Worm (Caenorhabditis elegans) whole organism, L4 larva: ENCODE measurements around the gene C33B4.5.

Experiments used
- F10B5.3 ChIP-seq: sonication (generic microtip); optimal IDR thresholded peaks from 2 replicates; lab custom pipeline; 2016; ENCODE audit warnings: mild to moderate bottlenecking, missing genetic modification characterization, missing compliant biosample characterization
- Y105C5A.15 ChIP-seq: fragments of 200-800 bp; sonication (Bioruptor generic); IDR thresholded peaks from 2 replicates; pipeline ENCODE4 v1.3.6; 2022; ENCODE audit warnings: missing genetic modification characterization, missing compliant biosample characterization
- aha-1 ChIP-seq: fragments of 150-350 bp; peaks from one replicate; lab custom pipeline; 2014; ENCODE audit warnings: missing biosample characterization, missing genetic modification characterization
- aly-2 ChIP-seq: sonication (generic microtip); optimal IDR thresholded peaks from 2 replicates; lab custom pipeline; 2018; ENCODE audit warnings: missing biosample characterization, missing genetic modification characterization
- ama-1 ChIP-seq: fragments of 150-350 bp; optimal IDR thresholded peaks from 2 replicates; lab custom pipeline; 2014; ENCODE audit warnings: inconsistent platforms, mixed read lengths
- attf-4 ChIP-seq: sonication (generic microtip); optimal IDR thresholded peaks from 3 replicates; lab custom pipeline; 2017; ENCODE audit warnings: missing biosample characterization, missing genetic modification characterization
- ceh-28 ChIP-seq: fragments of 150-350 bp; optimal IDR thresholded peaks from 2 replicates; lab custom pipeline; 2014; ENCODE audit warnings: missing biosample characterization, missing genetic modification reagents, missing genetic modification characterization
- ces-1 ChIP-seq: fragments of 150-350 bp; sonication (generic microtip); optimal IDR thresholded peaks from 4 replicates; lab custom pipeline; 2014; ENCODE audit warnings: missing biosample characterization, missing genetic modification reagents, missing genetic modification characterization
- egl-43 ChIP-seq: fragments of 200-800 bp; sonication (Bioruptor generic); IDR thresholded peaks from 2 replicates; pipeline ENCODE4 v1.3.6; 2022; ENCODE audit warnings: missing genetic modification reagents, missing genetic modification characterization, missing compliant biosample characterization
- lim-7 ChIP-seq: fragments of 200-800 bp; sonication (Bioruptor generic); IDR thresholded peaks from 2 replicates; pipeline ENCODE4 v1.3.6; 2022; ENCODE audit warnings: missing genetic modification characterization, missing compliant biosample characterization
- lin-1 ChIP-seq: fragments of 200-800 bp; sonication (Bioruptor generic); IDR thresholded peaks from 2 replicates; pipeline ENCODE4 v1.3.6; 2022; ENCODE audit warnings: missing genetic modification reagents, missing genetic modification characterization, missing compliant biosample characterization
- lin-15B ChIP-seq: fragments of 150-350 bp; sonication (generic microtip); optimal IDR thresholded peaks from 3 replicates; lab custom pipeline; 2014; ENCODE audit warnings: missing biosample characterization, missing genetic modification characterization
- lin-38 ChIP-seq: fragments of 200-800 bp; sonication (Bioruptor generic); IDR thresholded peaks from 2 replicates; pipeline ENCODE4 v1.3.6; 2022; ENCODE audit warnings: missing genetic modification reagents, missing genetic modification characterization, missing compliant biosample characterization
- lin-39 ChIP-seq: fragments of 150-350 bp; optimal IDR thresholded peaks from 2 replicates; lab custom pipeline; 2014; ENCODE audit warnings: missing biosample characterization, missing genetic modification reagents, missing genetic modification characterization
- mdl-1 ChIP-seq, 2 experiments: fragments of 150-350 bp in 1 of 2; sonication (generic microtip) in 1 of 2; optimal IDR thresholded peaks; 2 replicates each; lab custom pipeline; 2014 to 2017; ENCODE audit warnings: missing biosample characterization in 2 of 2, missing genetic modification characterization in 2 of 2
- mep-1 ChIP-seq: fragments of 150-350 bp; sonication (generic microtip); optimal IDR thresholded peaks from 3 replicates; lab custom pipeline; 2014; ENCODE audit warnings: missing biosample characterization, missing genetic modification characterization
- nhr-10 ChIP-seq: fragments of 150-350 bp; optimal IDR thresholded peaks from 2 replicates; lab custom pipeline; 2014; ENCODE audit warnings: missing biosample characterization, missing genetic modification characterization
- nhr-28 ChIP-seq: fragments of 150-350 bp; optimal IDR thresholded peaks from 2 replicates; lab custom pipeline; 2014; ENCODE audit warnings: missing biosample characterization, missing genetic modification characterization
- nhr-41 ChIP-seq: fragments of 200-800 bp; sonication (Bioruptor generic); IDR thresholded peaks from 2 replicates; pipeline ENCODE4 v1.3.6; 2022; ENCODE audit warnings: missing genetic modification reagents, missing genetic modification characterization, missing compliant biosample characterization
- nhr-48 ChIP-seq: sonication (generic microtip); optimal IDR thresholded peaks from 2 replicates; lab custom pipeline; 2016; ENCODE audit warnings: mild to moderate bottlenecking, missing genetic modification characterization, missing compliant biosample characterization
- pha-4 ChIP-seq, 2 experiments: fragments of 150-350 bp in 1 of 2; fragments of 200-800 bp in 1 of 2; sonication (Bioruptor generic) in 1 of 2; IDR thresholded peaks in 1 of 2; optimal IDR thresholded peaks in 1 of 2; 2 replicates each; pipeline versions ENCODE4 v1.3.6 to Lab custom; 2014 to 2022; ENCODE audit warnings: missing genetic modification characterization in 2 of 2, missing genetic modification reagents in 2 of 2, missing biosample characterization in 1 of 2, missing compliant biosample characterization in 1 of 2
- saeg-2 ChIP-seq: fragments of 200-800 bp; sonication (Bioruptor generic); IDR thresholded peaks from 2 replicates; pipeline ENCODE4 v1.3.6; 2022; ENCODE audit warnings: missing genetic modification reagents, missing genetic modification characterization, missing compliant biosample characterization
- set-16 ChIP-seq: fragments of 200-800 bp; sonication (Bioruptor generic); IDR thresholded peaks from 2 replicates; pipeline ENCODE4 v1.3.6; 2022; ENCODE audit warnings: missing genetic modification reagents, missing genetic modification characterization, missing compliant biosample characterization
- spr-1 ChIP-seq: sonication (generic microtip); optimal IDR thresholded peaks from 2 replicates; lab custom pipeline; 2016; ENCODE audit warnings: mild to moderate bottlenecking, missing genetic modification characterization, missing compliant biosample characterization
- spr-3 ChIP-seq: fragments of 200-800 bp; sonication (Bioruptor generic); optimal IDR thresholded peaks from 2 replicates; lab custom pipeline; 2018; ENCODE audit warnings: mild to moderate bottlenecking, missing genetic modification characterization, missing compliant biosample characterization
- unc-130 ChIP-seq: sonication (generic microtip); optimal IDR thresholded peaks from 2 replicates; lab custom pipeline; 2016; ENCODE audit warnings: missing genetic modification reagents, missing genetic modification characterization, missing compliant biosample characterization
- unc-62 ChIP-seq, 3 experiments: fragments of 150-350 bp in 1 of 3; sonication (generic microtip); optimal IDR thresholded peaks in 2 of 3; peaks in 1 of 3; 1 replicate in 1 of 3; 2 replicates in 2 of 3; lab custom pipeline; 2014 to 2017; ENCODE audit warnings: missing biosample characterization in 3 of 3, missing genetic modification characterization in 3 of 3, missing genetic modification reagents in 3 of 3, missing genotype in 1 of 3
- zag-1 ChIP-seq: fragments of 150-350 bp; optimal IDR thresholded peaks from 2 replicates; lab custom pipeline; 2014; ENCODE audit warnings: missing biosample characterization, missing genetic modification characterization
- zip-2 ChIP-seq: fragments of 150-350 bp; optimal IDR thresholded peaks from 2 replicates; lab custom pipeline; 2014; ENCODE audit warnings: missing biosample characterization, missing genetic modification characterization

Gene C33B4.5

ce11 chrII:11390865-11391264 is 7.7 kb downstream of the C33B4.5 start, which contains the start of gene shn-1:
shn-1 (minus strand) TSS chrII:11390965.
- TF ChIP-seq zip-2 (tag; lab: Kevin White, UChicago) (no peak), egl-43 (GFP tag; lab: Robert Waterston, UW) (no peak), F10B5.3 (tag; lab: Kevin White, UChicago) (no peak), saeg-2 (no peak), lim-7 (GFP tag; lab: Robert Waterston, UW) (no peak), mep-1 (no peak), lin-15B (no peak), mdl-1 (tag; optimal IDR thresholded peaks at IDR 0.05; lab: Kevin White, UChicago) (no peak), lin-1 (GFP tag; lab: Robert Waterston, UW) (no peak), spr-1 (tag; lab: Kevin White, UChicago) (no peak), lin-38 (GFP tag; lab: Robert Waterston, UW) (no peak), ces-1 (GFP tag; lab: Kevin White, UChicago) (no peak), unc-130 (GFP tag; lab: Kevin White, UChicago) (no peak), ama-1 (lab: Kevin White, UChicago) (no peak), lin-39 (no peak), set-16 (GFP tag; lab: Robert Waterston, UW) (no peak)

ce11 chrII:11392390-11392789 is 9.3 kb downstream of the C33B4.5 start:
- TF ChIP-seq unc-62 (GFP tag; optimal IDR thresholded peaks at IDR 0.05 in 1 of 2; lab: Kevin White, UChicago) (peak in 1 of 2 experiments; percentile 86), unc-62 (tag; optimal IDR thresholded peaks at IDR 0.05; lab: Kevin White, UChicago) (no peak), nhr-10 (no peak)

- TF ChIP-seq set-16 (GFP tag; lab: Robert Waterston, UW): peak; percentile 58; the same call in 1 of the 2 replicates
- no peak for TF ChIP-seq spr-3 (GFP tag; lab: Kevin White, UChicago)
- no peak for TF ChIP-seq attf-4 (tag; lab: Kevin White, UChicago)
- TF ChIP-seq, all 104 proteins: peak for 1
Measured at ce11 chrII:11393787-11394186, 10.7 kb downstream of the C33B4.5 start.

ce11 chrII:11396217-11396616 is 13.1 kb downstream of the C33B4.5 start:
- TF ChIP-seq ceh-28 (tag; lab: Kevin White, UChicago) (no peak), aha-1 (tag; lab: Kevin White, UChicago) (peak; percentile 84)

ce11 chrII:11398787-11399186 is 15.7 kb downstream of the C33B4.5 start:
- TF ChIP-seq nhr-41 (GFP tag; lab: Robert Waterston, UW) (no peak), aha-1 (tag; lab: Kevin White, UChicago) (peak; percentile 87), Y105C5A.15 (GFP tag; lab: Robert Waterston, UW) (no peak), pha-4 (GFP tag; IDR thresholded peaks at IDR 0.05; lab: Robert Waterston, UW) (peak; percentile 18; the same call in 1 of the 2 replicates), pha-4 (tag; optimal IDR thresholded peaks at IDR 0.05; lab: Kevin White, UChicago) (no peak), zag-1 (tag; lab: Kevin White, UChicago) (no peak), egl-43 (GFP tag; lab: Robert Waterston, UW) (0 out of 2 replicates have a peak, but pooled peaks have one; percentile 48)

ce11 chrII:11400386-11400785 is 17.3 kb downstream of the C33B4.5 start:
- TF ChIP-seq aly-2 (tag; lab: Kevin White, UChicago): no peak
- TF ChIP-seq unc-62 (GFP tag; optimal IDR thresholded peaks at IDR 0.05 in 1 of 2; lab: Kevin White, UChicago): peak in 1 of 2 experiments; percentile 61
- TF ChIP-seq unc-62 (tag; optimal IDR thresholded peaks at IDR 0.05; lab: Kevin White, UChicago): no peak

ce11 chrII:11409678-11410133 is 26.6 kb downstream of the C33B4.5 start, which contains the start of gene C05D12.7:
C05D12.7 (plus strand) TSS chrII:11410083.
- no peak for TF ChIP-seq nhr-48 (tag; lab: Kevin White, UChicago)
- no peak for TF ChIP-seq mep-1
- TF ChIP-seq nhr-28 (tag; lab: Kevin White, UChicago): no peak
